Fruit fly (Drosophila melanogaster) whole organism, embryonic: ENCODE data around the gene bys.

Experiments used
- Bgb ChIP-seq: fragments of 200-800 bp; sonication (Bioruptor generic); IDR thresholded peaks from 2 replicates; pipeline ENCODE4 v1.3.6; 2022; ENCODE audit warnings: missing biosample characterization, missing genetic modification characterization; ENCODE audit not compliant: partially characterized antibody
- CG1024 ChIP-seq: fragments of 200-800 bp; sonication (Bioruptor generic); IDR thresholded peaks from 2 replicates; pipeline ENCODE4 v1.3.6; 2022; ENCODE audit warnings: missing biosample characterization, missing genetic modification characterization
- CG10267 ChIP-seq: fragments of 200-800 bp; sonication (Bioruptor generic); optimal IDR thresholded peaks from 2 replicates; lab custom pipeline; 2018; ENCODE audit warnings: missing biosample characterization, mild to moderate bottlenecking, missing genetic modification characterization, moderate library complexity
- CG10321 ChIP-seq: fragments of 200-800 bp; sonication (Bioruptor generic); IDR thresholded peaks from 2 replicates; pipeline ENCODE4 v1.3.6; 2022; ENCODE audit warnings: missing biosample characterization, missing genetic modification characterization
- CG10565 ChIP-seq: fragments of 200-800 bp; sonication (Bioruptor generic); optimal IDR thresholded peaks from 3 replicates; lab custom pipeline; 2016; ENCODE audit warnings: missing biosample characterization, mild to moderate bottlenecking, missing genetic modification characterization
- CG10979 ChIP-seq: fragments of 200-800 bp; sonication (Bioruptor generic); optimal IDR thresholded peaks from 2 replicates; lab custom pipeline; 2018; ENCODE audit warnings: missing biosample characterization, mild to moderate bottlenecking, missing genetic modification characterization, moderate library complexity
- CG11398 ChIP-seq: fragments of 200-800 bp; sonication (Bioruptor generic); optimal IDR thresholded peaks from 2 replicates; lab custom pipeline; 2016; ENCODE audit warnings: missing biosample characterization, missing genetic modification characterization
- CG12942 ChIP-seq: fragments of 200-800 bp; sonication (Bioruptor generic); optimal IDR thresholded peaks from 3 replicates; lab custom pipeline; 2016; ENCODE audit warnings: missing biosample characterization, missing genetic modification characterization
- CG14050 ChIP-seq: fragments of 200-800 bp; sonication (Bioruptor generic); IDR thresholded peaks from 3 replicates; pipeline ENCODE4 v1.3.6; 2022; ENCODE audit warnings: missing biosample characterization, missing genetic modification characterization
- CG15011 ChIP-seq: fragments of 200-800 bp; sonication (Bioruptor generic); optimal IDR thresholded peaks from 3 replicates; lab custom pipeline; 2018; ENCODE audit warnings: missing biosample characterization, mild to moderate bottlenecking, missing genetic modification characterization
- CG1603 ChIP-seq: fragments of 200-800 bp; sonication (Bioruptor generic); optimal IDR thresholded peaks from 2 replicates; lab custom pipeline; 2019; ENCODE audit warnings: missing biosample characterization, mild to moderate bottlenecking, missing genetic modification characterization, moderate library complexity
- CG16813 ChIP-seq: fragments of 200-800 bp; sonication (Bioruptor generic); IDR thresholded peaks from 3 replicates; pipeline ENCODE4 v1.3.6; 2022; ENCODE audit warnings: missing biosample characterization, missing genetic modification characterization; ENCODE audit not compliant: partially characterized antibody
- CG17186 ChIP-seq: fragments of 200-800 bp; sonication (Bioruptor generic); optimal IDR thresholded peaks from 3 replicates; lab custom pipeline; 2017; ENCODE audit warnings: missing biosample characterization, missing genetic modification reagents, missing genetic modification characterization
- CG17829 ChIP-seq: fragments of 200-800 bp; optimal IDR thresholded peaks from 2 replicates; lab custom pipeline; 2019; ENCODE audit warnings: missing biosample characterization, mild to moderate bottlenecking, missing genetic modification characterization, moderate library complexity
- CG2129 ChIP-seq: fragments of 200-800 bp; sonication (Bioruptor generic); IDR thresholded peaks from 2 replicates; pipeline ENCODE4 v1.3.6; 2022; ENCODE audit warnings: missing biosample characterization, missing genetic modification characterization; ENCODE audit not compliant: partially characterized antibody
- CG30020 ChIP-seq: fragments of 200-800 bp; optimal IDR thresholded peaks from 2 replicates; lab custom pipeline; 2019; ENCODE audit warnings: missing biosample characterization, mild to moderate bottlenecking, missing genetic modification characterization, moderate library complexity
- CG3407 ChIP-seq: fragments of 200-800 bp; sonication (Bioruptor generic); optimal IDR thresholded peaks from 2 replicates; lab custom pipeline; 2018; ENCODE audit warnings: missing biosample characterization, mild to moderate bottlenecking, missing genetic modification characterization
- CG34376 ChIP-seq: fragments of 200-800 bp; sonication (Bioruptor generic); optimal IDR thresholded peaks from 2 replicates; lab custom pipeline; 2018; ENCODE audit warnings: missing biosample characterization, mild to moderate bottlenecking, missing genetic modification characterization
- CG42726 ChIP-seq: fragments of 200-800 bp; sonication (Bioruptor generic); IDR thresholded peaks from 2 replicates; pipeline ENCODE4 v1.3.6; 2022; ENCODE audit warnings: missing biosample characterization, missing genetic modification characterization; ENCODE audit not compliant: partially characterized antibody
- CG5180 ChIP-seq: fragments of 200-800 bp; sonication (Bioruptor generic); optimal IDR thresholded peaks from 3 replicates; lab custom pipeline; 2017; ENCODE audit warnings: missing biosample characterization, missing genetic modification characterization, mild to moderate bottlenecking, moderate library complexity, missing genetic modification reagents
- CG6175 ChIP-seq: fragments of 200-800 bp; sonication (Bioruptor generic); IDR thresholded peaks from 3 replicates; pipeline ENCODE4 v1.3.6; 2022; ENCODE audit warnings: missing biosample characterization, missing genetic modification characterization
- CG6272 ChIP-seq: fragments of 200-800 bp; sonication (Bioruptor generic); IDR thresholded peaks from 2 replicates; pipeline ENCODE4 v1.3.6; 2022; ENCODE audit warnings: missing biosample characterization, missing genetic modification characterization
- CG7357 ChIP-seq: fragments of 200-800 bp; sonication (Bioruptor generic); IDR thresholded peaks from 3 replicates; pipeline ENCODE4 v1.3.6; 2022; ENCODE audit warnings: missing biosample characterization, missing genetic modification characterization
- CG7839 ChIP-seq: fragments of 200-800 bp; sonication (Bioruptor generic); optimal IDR thresholded peaks from 3 replicates; lab custom pipeline; 2018; ENCODE audit warnings: missing biosample characterization, mild to moderate bottlenecking, missing genetic modification characterization, moderate library complexity
- CG8924 ChIP-seq: fragments of 200-800 bp; optimal IDR thresholded peaks from 3 replicates; lab custom pipeline; 2019; ENCODE audit warnings: missing biosample characterization, mild to moderate bottlenecking, missing genetic modification characterization, moderate library complexity
- CG9817 ChIP-seq: fragments of 200-800 bp; sonication (Bioruptor generic); optimal IDR thresholded peaks from 2 replicates; lab custom pipeline; 2018; ENCODE audit warnings: missing biosample characterization, mild to moderate bottlenecking, missing genetic modification characterization, moderate library complexity
- CHES-1-like ChIP-seq: fragments of 200-800 bp; sonication (Bioruptor generic); optimal IDR thresholded peaks from 2 replicates; lab custom pipeline; 2016; ENCODE audit warnings: missing biosample characterization, missing genetic modification characterization
- Dp ChIP-seq: fragments of 200-800 bp; sonication (Bioruptor generic); optimal IDR thresholded peaks from 2 replicates; lab custom pipeline; 2018; ENCODE audit warnings: missing biosample characterization, mild to moderate bottlenecking, missing genetic modification characterization, moderate library complexity
- Dref ChIP-seq: fragments of 200-800 bp; sonication (Bioruptor generic); IDR thresholded peaks from 2 replicates; pipeline ENCODE4 v1.3.6; 2022; ENCODE audit warnings: missing biosample characterization, missing genetic modification characterization
- ERR ChIP-seq: fragments of 200-800 bp; sonication (Bioruptor generic); optimal IDR thresholded peaks from 2 replicates; lab custom pipeline; 2016; ENCODE audit warnings: missing biosample characterization, missing genetic modification characterization
- Elba2 ChIP-seq: fragments of 200-800 bp; sonication (Bioruptor generic); optimal IDR thresholded peaks from 3 replicates; lab custom pipeline; 2016; ENCODE audit warnings: missing biosample characterization, missing genetic modification characterization
- Fer2 ChIP-seq: fragments of 200-800 bp; sonication (Bioruptor generic); optimal IDR thresholded peaks from 2 replicates; lab custom pipeline; 2018; ENCODE audit warnings: missing biosample characterization, mild to moderate bottlenecking, missing genetic modification characterization, moderate library complexity
- HHEX ChIP-seq: fragments of 200-800 bp; sonication (Bioruptor generic); optimal IDR thresholded peaks from 3 replicates; lab custom pipeline; 2017; ENCODE audit warnings: missing biosample characterization, mild to moderate bottlenecking, missing genetic modification characterization, missing genetic modification reagents
- Jarid2 ChIP-seq: fragments of 200-800 bp; sonication (Bioruptor generic); optimal IDR thresholded peaks from 3 replicates; lab custom pipeline; 2017; ENCODE audit warnings: mild to moderate bottlenecking, missing biosample characterization, missing genetic modification reagents, missing genetic modification characterization
- MBD-R2 ChIP-seq: fragments of 200-800 bp; sonication (Bioruptor generic); IDR thresholded peaks from 2 replicates; pipeline ENCODE4 v1.3.6; 2022; ENCODE audit warnings: missing biosample characterization, missing genetic modification characterization
- Myb ChIP-seq: fragments of 200-800 bp; sonication (Bioruptor generic); optimal IDR thresholded peaks from 2 replicates; lab custom pipeline; 2016; ENCODE audit warnings: missing biosample characterization, missing genetic modification characterization
- Optix ChIP-seq: fragments of 200-800 bp; sonication (Bioruptor generic); IDR thresholded peaks from 3 replicates; pipeline ENCODE4 v1.3.6; 2022; ENCODE audit warnings: missing biosample characterization, missing genetic modification characterization
- Sin3A ChIP-seq: fragments of >200 bp; optimal IDR thresholded peaks from 2 replicates; lab custom pipeline; 2018
- Sry-δ ChIP-seq: fragments of 200-800 bp; sonication (Bioruptor generic); optimal IDR thresholded peaks from 2 replicates; lab custom pipeline; 2016; ENCODE audit warnings: missing biosample characterization, missing genetic modification characterization
- abd-A ChIP-seq: fragments of 200-800 bp; sonication (Bioruptor generic); optimal IDR thresholded peaks from 3 replicates; lab custom pipeline; 2019; ENCODE audit warnings: missing biosample characterization, mild to moderate bottlenecking, missing genetic modification characterization, moderate library complexity
- bowl ChIP-seq: fragments of 200-800 bp; sonication (Bioruptor generic); IDR thresholded peaks from 2 replicates; pipeline ENCODE4 v1.3.6; 2022; ENCODE audit warnings: missing biosample characterization, missing genetic modification characterization
- crp ChIP-seq, 2 experiments: fragments of 200-800 bp; sonication (Bioruptor generic); optimal IDR thresholded peaks; 2 replicates in 1 of 2; 3 replicates in 1 of 2; lab custom pipeline; 2017; ENCODE audit warnings: missing biosample characterization in 2 of 2, missing genetic modification characterization in 2 of 2, mild to moderate bottlenecking in 1 of 2, moderate library complexity in 1 of 2
- kah ChIP-seq: fragments of 200-800 bp; sonication (Bioruptor generic); optimal IDR thresholded peaks from 2 replicates; lab custom pipeline; 2018; ENCODE audit warnings: missing biosample characterization, mild to moderate bottlenecking, missing genetic modification characterization
- ken ChIP-seq: fragments of 200-800 bp; sonication (Bioruptor generic); IDR thresholded peaks from 3 replicates; pipeline ENCODE4 v1.3.6; 2022; ENCODE audit warnings: missing biosample characterization, missing genetic modification characterization
- lab ChIP-seq: fragments of 200-800 bp; sonication (Bioruptor generic); optimal IDR thresholded peaks from 3 replicates; lab custom pipeline; 2017; ENCODE audit warnings: missing biosample characterization, missing genetic modification characterization, mild to moderate bottlenecking, moderate library complexity, missing genetic modification reagents
- mam ChIP-seq: fragments of 200-800 bp; sonication (Bioruptor generic); optimal IDR thresholded peaks from 3 replicates; lab custom pipeline; 2016; ENCODE audit warnings: missing biosample characterization, missing genetic modification characterization
- run ChIP-seq: fragments of 200-800 bp; sonication (Bioruptor generic); optimal IDR thresholded peaks from 3 replicates; lab custom pipeline; 2018; ENCODE audit warnings: missing biosample characterization, mild to moderate bottlenecking, missing genetic modification characterization
- trh ChIP-seq: fragments of 200-800 bp; sonication (Bioruptor generic); optimal IDR thresholded peaks from 2 replicates; lab custom pipeline; 2016; ENCODE audit warnings: missing biosample characterization, missing genetic modification characterization
- yki ChIP-seq: fragments of >200 bp; optimal IDR thresholded peaks from 3 replicates; lab custom pipeline; 2018

Gene bys

DNA sequence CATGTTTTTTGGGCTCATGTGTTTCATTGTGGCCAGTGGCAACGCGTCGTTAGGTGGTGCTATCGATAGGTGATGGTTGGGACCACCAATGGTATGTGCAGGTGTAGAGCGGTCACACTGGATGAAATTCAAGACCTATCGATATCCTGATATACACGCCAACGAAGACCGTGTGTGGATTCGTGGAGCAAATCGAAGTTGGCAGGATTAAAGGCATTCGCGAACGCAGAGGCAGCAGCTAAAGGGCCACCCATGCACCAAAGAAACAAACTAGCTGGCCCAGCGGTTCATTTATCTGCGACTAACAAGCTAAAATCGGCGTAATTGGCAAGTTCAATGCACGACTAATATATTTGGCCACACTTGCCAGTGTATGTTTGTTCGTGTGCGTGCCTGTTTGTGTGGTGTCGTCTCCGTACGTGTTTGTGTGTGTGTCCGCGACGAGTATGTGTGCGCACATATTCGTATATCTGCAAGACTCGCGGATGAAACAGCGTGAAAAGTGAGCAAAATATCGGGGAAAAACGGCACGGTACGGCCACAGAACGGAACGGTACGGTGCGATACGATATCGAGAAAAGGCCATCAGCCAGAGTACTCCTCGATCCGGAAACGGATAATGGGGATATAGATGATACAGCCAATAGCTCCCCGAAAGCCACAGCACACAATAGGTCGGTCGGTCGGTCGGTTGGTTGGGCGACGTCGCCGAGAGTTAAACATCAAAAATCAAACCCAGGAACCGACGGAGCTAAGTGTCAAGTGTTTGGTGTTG is 34.3 kb downstream of the bys start, which contains the start of gene Ubr3 (continued):
- TF ChIP-seq kah (GFP tag; lab: Kevin White, UChicago) (no peak), CG17186 (peak; percentile 41), lab (GFP tag; lab: Kevin White, UChicago) (peak; percentile 47), CG34376 (GFP tag; lab: Kevin White, UChicago) (peak; percentile 55), CG42726 (GFP tag; lab: Robert Waterston, UW) (peak; percentile 82), abd-A (tag; lab: Kevin White, UChicago) (no peak), Myb (GFP tag; lab: Kevin White, UChicago) (peak; percentile 26), CG1603 (tag; lab: Kevin White, UChicago) (peak; percentile 71), CG30020 (tag; lab: Kevin White, UChicago) (peak; percentile 29), CG10267 (tag; lab: Kevin White, UChicago) (no peak), CHES-1-like (no peak), CG15011 (no peak), CG8924 (tag; lab: Kevin White, UChicago) (peak; percentile 19), Dref (GFP tag; lab: Robert Waterston, UW) (peak; percentile 87), Optix (no peak), Elba2 (GFP tag; lab: Kevin White, UChicago) (peak; percentile 17), CG11398 (GFP tag; lab: Kevin White, UChicago) (peak; percentile 4), CG16813 (GFP tag; lab: Robert Waterston, UW) (peak; percentile 80), CG12942 (GFP tag; lab: Kevin White, UChicago) (no peak), HHEX (GFP tag; lab: Kevin White, UChicago) (peak; percentile 0), yki (no peak), CG10565 (GFP tag; lab: Kevin White, UChicago) (no peak), CG2129 (GFP tag; lab: Robert Waterston, UW) (0 out of 2 replicates have a peak, but pooled peaks have one; percentile 30), run (tag; lab: Kevin White, UChicago) (no peak), Dp (peak; percentile 8), CG10321 (no peak), CG6272 (GFP tag; lab: Robert Waterston, UW) (no peak), Fer2 (no peak), CG7839 (tag; lab: Kevin White, UChicago) (peak; percentile 5), Sry-δ (GFP tag; lab: Kevin White, UChicago) (peak; percentile 82), ERR (GFP tag; lab: Kevin White, UChicago) (no peak), Sin3A (lab: Kevin White, UChicago) (peak; percentile 91), MBD-R2 (GFP tag; lab: Robert Waterston, UW) (peak; percentile 48; the same call in 1 of the 2 replicates), CG5180 (GFP tag; lab: Kevin White, UChicago) (no peak), ken (GFP tag; lab: Robert Waterston, UW) (no peak), mam (GFP tag; lab: Kevin White, UChicago) (peak; percentile 4), trh (GFP tag; lab: Kevin White, UChicago) (no peak), Bgb (GFP tag; lab: Robert Waterston, UW) (peak; percentile 86), CG14050 (GFP tag; lab: Robert Waterston, UW) (no peak), crp (GFP tag; optimal IDR thresholded peaks at IDR 0.05; lab: Kevin White, UChicago) (peak in 1 of 2 experiments; percentile 65), CG1024 (GFP tag; lab: Robert Waterston, UW) (no peak), CG7357 (GFP tag; lab: Robert Waterston, UW) (peak; percentile 89), bowl (GFP tag; lab: Robert Waterston, UW) (no peak), CG9817 (tag; lab: Kevin White, UChicago) (no peak), CG10979 (tag; lab: Kevin White, UChicago) (no peak), CG3407 (no peak), CG17829 (tag; lab: Kevin White, UChicago) (peak; percentile 28), Jarid2 (GFP tag; lab: Kevin White, UChicago) (no peak), CG6175 (GFP tag; lab: Robert Waterston, UW) (peak; percentile 90)
